Worm (Caenorhabditis elegans) whole organism, L2 larva: ENCODE results near the gene C27H6.8.

ENCODE experiments used
- C34F6.9 ChIP-seq: fragments of 150-350 bp; optimal IDR thresholded peaks from 2 replicates; lab custom pipeline; 2014; ENCODE audit warnings: missing biosample characterization, missing genetic modification characterization
- F13H6.1 ChIP-seq: sonication (generic microtip); optimal IDR thresholded peaks from 2 replicates; lab custom pipeline; 2016; ENCODE audit warnings: missing genetic modification characterization, missing compliant biosample characterization
- R02D3.7 ChIP-seq: fragments of 150-350 bp; optimal IDR thresholded peaks from 2 replicates; lab custom pipeline; 2014; ENCODE audit warnings: missing biosample characterization, missing genetic modification characterization
- Y55F3AM.14 ChIP-seq: fragments of 200-800 bp; sonication (Bioruptor generic); optimal IDR thresholded peaks from 2 replicates; lab custom pipeline; 2018; ENCODE audit warnings: mild to moderate bottlenecking, missing genetic modification characterization, missing compliant biosample characterization
- ZK546.5 ChIP-seq: sonication (generic microtip); optimal IDR thresholded peaks from 2 replicates; lab custom pipeline; 2017; ENCODE audit warnings: missing biosample characterization, missing genetic modification characterization
- alr-1 ChIP-seq: fragments of 150-350 bp; optimal IDR thresholded peaks from 2 replicates; lab custom pipeline; 2014; ENCODE audit warnings: missing biosample characterization, missing genetic modification characterization
- aly-2 ChIP-seq: fragments of 150-350 bp; optimal IDR thresholded peaks from 2 replicates; lab custom pipeline; 2014; ENCODE audit warnings: missing biosample characterization, missing genetic modification characterization
- ama-1 ChIP-seq: fragments of 150-350 bp; optimal IDR thresholded peaks from 2 replicates; lab custom pipeline; 2018; ENCODE audit warnings: inconsistent platforms
- blmp-1 ChIP-seq: sonication (generic microtip); optimal IDR thresholded peaks from 2 replicates; lab custom pipeline; 2017; ENCODE audit warnings: missing genetic modification characterization, mild to moderate bottlenecking, missing compliant biosample characterization, antibody characterized with exemption, moderate library complexity; ENCODE audit not compliant: insufficient read depth
- ceh-16 ChIP-seq: fragments of 150-350 bp; optimal IDR thresholded peaks from 2 replicates; lab custom pipeline; 2014; ENCODE audit warnings: missing biosample characterization, missing genetic modification characterization
- ceh-82 ChIP-seq: fragments of 150-350 bp; optimal IDR thresholded peaks from 2 replicates; lab custom pipeline; 2014; ENCODE audit warnings: missing biosample characterization, missing genetic modification characterization
- crh-2 ChIP-seq: sonication (generic microtip); optimal IDR thresholded peaks from 2 replicates; lab custom pipeline; 2017; ENCODE audit warnings: missing biosample characterization, missing genetic modification characterization
- dmd-4 ChIP-seq: sonication (generic microtip); optimal IDR thresholded peaks from 2 replicates; lab custom pipeline; 2017; ENCODE audit warnings: missing biosample characterization, missing genetic modification characterization
- egl-27 ChIP-seq: sonication (generic microtip); optimal IDR thresholded peaks from 3 replicates; lab custom pipeline; 2017; ENCODE audit warnings: missing biosample characterization, missing genetic modification reagents, missing genetic modification characterization
- elt-1 ChIP-seq: fragments of 150-350 bp; optimal IDR thresholded peaks from 2 replicates; lab custom pipeline; 2014; ENCODE audit warnings: missing biosample characterization, missing genetic modification characterization
- elt-3 ChIP-seq: sonication (generic microtip); optimal IDR thresholded peaks from 2 replicates; lab custom pipeline; 2017; ENCODE audit warnings: missing biosample characterization, missing genetic modification characterization
- fos-1 ChIP-seq: fragments of 150-350 bp; optimal IDR thresholded peaks from 2 replicates; lab custom pipeline; 2014; ENCODE audit warnings: missing biosample characterization, missing genetic modification characterization
- gmeb-1 ChIP-seq: fragments of 150-350 bp; optimal IDR thresholded peaks from 2 replicates; lab custom pipeline; 2014; ENCODE audit warnings: missing biosample characterization, missing genetic modification characterization
- lin-11 ChIP-seq: fragments of 150-350 bp; sonication (generic microtip); optimal IDR thresholded peaks from 2 replicates; lab custom pipeline; 2014; ENCODE audit warnings: missing biosample characterization, missing genetic modification characterization, inconsistent platforms, mixed read lengths
- lin-13 ChIP-seq: fragments of 150-350 bp; optimal IDR thresholded peaks from 2 replicates; lab custom pipeline; 2014; ENCODE audit warnings: missing biosample characterization, missing genetic modification reagents, missing genetic modification characterization
- lin-39 ChIP-seq: fragments of 150-350 bp; optimal IDR thresholded peaks from 2 replicates; lab custom pipeline; 2014; ENCODE audit warnings: missing biosample characterization, missing genetic modification reagents, missing genetic modification characterization
- lsy-2 ChIP-seq, 2 experiments: fragments of 150-350 bp in 1 of 2; sonication (generic microtip) in 1 of 2; optimal IDR thresholded peaks; 2 replicates each; lab custom pipeline; 2014 to 2017; ENCODE audit warnings: missing biosample characterization in 2 of 2, missing genetic modification characterization in 2 of 2
- mab-5 ChIP-seq: fragments of 150-350 bp; optimal IDR thresholded peaks from 2 replicates; lab custom pipeline; 2014; ENCODE audit warnings: missing biosample characterization, missing genetic modification characterization
- mbf-1 ChIP-seq: sonication (generic microtip); optimal IDR thresholded peaks from 2 replicates; lab custom pipeline; 2017; ENCODE audit warnings: missing biosample characterization, missing genetic modification characterization
- mdl-1 ChIP-seq, 2 experiments: fragments of 150-350 bp in 1 of 2; sonication (generic microtip) in 1 of 2; optimal IDR thresholded peaks; 2 replicates each; lab custom pipeline; 2017; ENCODE audit warnings: missing biosample characterization in 2 of 2, missing genetic modification characterization in 2 of 2
- nhr-10 ChIP-seq: sonication (generic microtip); optimal IDR thresholded peaks from 2 replicates; lab custom pipeline; 2017; ENCODE audit warnings: missing biosample characterization, missing genetic modification characterization
- nhr-11 ChIP-seq: fragments of 150-350 bp; optimal IDR thresholded peaks from 2 replicates; lab custom pipeline; 2014; ENCODE audit warnings: missing biosample characterization, missing genetic modification characterization
- nhr-12 ChIP-seq: fragments of 150-350 bp; optimal IDR thresholded peaks from 2 replicates; lab custom pipeline; 2014; ENCODE audit warnings: missing biosample characterization, missing genetic modification characterization
- nhr-129 ChIP-seq: fragments of 150-350 bp; optimal IDR thresholded peaks from 2 replicates; lab custom pipeline; 2014; ENCODE audit warnings: missing biosample characterization, missing genetic modification characterization
- nhr-21 ChIP-seq: fragments of 150-350 bp; optimal IDR thresholded peaks from 2 replicates; lab custom pipeline; 2014; ENCODE audit warnings: missing biosample characterization, missing genetic modification characterization
- nhr-23 ChIP-seq: fragments of 150-350 bp; optimal IDR thresholded peaks from 2 replicates; lab custom pipeline; 2014; ENCODE audit warnings: missing biosample characterization, missing genetic modification reagents, missing genetic modification characterization
- nhr-237 ChIP-seq: fragments of 150-350 bp; optimal IDR thresholded peaks from 2 replicates; lab custom pipeline; 2014; ENCODE audit warnings: missing biosample characterization, missing genetic modification characterization
- nhr-25 ChIP-seq: fragments of 150-350 bp; sonication (generic microtip); optimal IDR thresholded peaks from 3 replicates; lab custom pipeline; 2014; ENCODE audit warnings: missing biosample characterization, missing genetic modification characterization
- nhr-6 ChIP-seq: fragments of 150-350 bp; optimal IDR thresholded peaks from 2 replicates; lab custom pipeline; 2014; ENCODE audit warnings: missing biosample characterization, missing genetic modification characterization
- peb-1 ChIP-seq: fragments of 150-350 bp; optimal IDR thresholded peaks from 2 replicates; lab custom pipeline; 2014; ENCODE audit warnings: missing biosample characterization, missing genetic modification characterization
- sem-4 ChIP-seq: fragments of 150-350 bp; optimal IDR thresholded peaks from 2 replicates; lab custom pipeline; 2014; ENCODE audit warnings: missing biosample characterization, missing genetic modification reagents, missing genetic modification characterization
- skn-1 ChIP-seq: sonication (generic microtip); optimal IDR thresholded peaks from 2 replicates; lab custom pipeline; 2017; ENCODE audit warnings: missing biosample characterization, missing genetic modification characterization
- sma-3 ChIP-seq: sonication (generic microtip); optimal IDR thresholded peaks from 2 replicates; lab custom pipeline; 2016; ENCODE audit warnings: missing genetic modification reagents, missing genetic modification characterization, missing compliant biosample characterization
- sma-9 ChIP-seq, 2 experiments: fragments of 150-350 bp in 1 of 2; sonication (generic microtip) in 1 of 2; optimal IDR thresholded peaks; 2 replicates each; lab custom pipeline; 2014 to 2016; ENCODE audit warnings: missing genetic modification characterization in 2 of 2, mild to moderate bottlenecking in 1 of 2, missing biosample characterization in 1 of 2, missing compliant biosample characterization in 1 of 2, missing genetic modification reagents in 1 of 2, moderate library complexity in 1 of 2
- snpc-4 ChIP-seq: fragments of 150-350 bp; optimal IDR thresholded peaks from 2 replicates; lab custom pipeline; 2014; ENCODE audit warnings: missing biosample characterization, missing genetic modification characterization
- unc-39 ChIP-seq: fragments of 150-350 bp; optimal IDR thresholded peaks from 2 replicates; lab custom pipeline; 2014; ENCODE audit warnings: missing biosample characterization, missing genetic modification characterization
- unc-55 ChIP-seq: fragments of 150-350 bp; sonication (generic microtip); optimal IDR thresholded peaks from 3 replicates; lab custom pipeline; 2014; ENCODE audit warnings: missing biosample characterization, missing genetic modification reagents, missing genetic modification characterization
- unc-62 ChIP-seq: fragments of 150-350 bp; optimal IDR thresholded peaks from 2 replicates; lab custom pipeline; 2014; ENCODE audit warnings: missing biosample characterization, missing genetic modification reagents, missing genetic modification characterization
- zag-1 ChIP-seq: fragments of 150-350 bp; optimal IDR thresholded peaks from 2 replicates; lab custom pipeline; 2014; ENCODE audit warnings: missing biosample characterization, missing genetic modification characterization
- ztf-1 ChIP-seq: fragments of 200-800 bp; sonication (Bioruptor generic); conservative IDR thresholded peaks from 2 replicates; pipeline ENCODE4 v1.3.6; 2022; ENCODE audit warnings: missing genetic modification characterization, missing compliant biosample characterization
- ztf-11 ChIP-seq: sonication (generic microtip); optimal IDR thresholded peaks from 2 replicates; lab custom pipeline; 2017; ENCODE audit warnings: missing biosample characterization, missing genetic modification characterization

Gene C27H6.8

DNA sequence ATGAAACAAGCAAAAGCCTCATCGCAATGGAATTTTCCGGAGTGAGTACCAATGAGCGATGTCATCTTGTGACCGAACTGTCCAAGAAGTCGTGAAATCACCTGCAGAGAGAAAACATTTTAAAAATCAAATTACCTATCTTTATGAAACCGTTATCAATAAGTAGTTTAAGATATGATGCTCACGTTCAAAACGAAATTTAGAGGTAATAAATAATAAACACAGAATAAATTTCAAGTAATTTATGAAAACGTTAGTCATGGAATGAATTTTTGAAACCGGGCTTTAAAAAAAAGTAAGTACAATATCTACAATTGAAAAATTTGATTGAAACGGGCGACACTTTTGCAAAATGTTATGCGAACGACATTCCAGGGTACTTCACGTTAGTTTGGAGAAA lies at the start of gene C27H6.8:
TSS of gene C27H6.8 (minus strand) at position 101 of the 400 bp plus-strand sequence.
- no peak for TF ChIP-seq lin-39 (tag; lab: Kevin White, UChicago)
- TF ChIP-seq nhr-237 (tag; lab: Kevin White, UChicago): no peak
- TF ChIP-seq unc-62 (GFP tag; lab: Kevin White, UChicago): no peak
- no peak for TF ChIP-seq unc-39 (tag; lab: Kevin White, UChicago)
- TF ChIP-seq ZK546.5 (tag; lab: Kevin White, UChicago): no peak
- no peak for TF ChIP-seq sma-3 (GFP tag; lab: Kevin White, UChicago)
- TF ChIP-seq blmp-1 (tag; lab: Kevin White, UChicago): no peak
- TF ChIP-seq nhr-21 (tag; lab: Kevin White, UChicago): no peak
- no peak for TF ChIP-seq nhr-11 (tag; lab: Kevin White, UChicago)
- TF ChIP-seq Y55F3AM.14 (GFP tag; lab: Kevin White, UChicago): no peak
- TF ChIP-seq egl-27 (tag; lab: Kevin White, UChicago): no peak
- TF ChIP-seq crh-2: no peak
- no peak for TF ChIP-seq nhr-23 (tag; lab: Kevin White, UChicago)
- TF ChIP-seq nhr-12 (tag; lab: Kevin White, UChicago): no peak
- no peak for TF ChIP-seq elt-3
- TF ChIP-seq nhr-25 (tag; lab: Kevin White, UChicago): no peak

DNA sequence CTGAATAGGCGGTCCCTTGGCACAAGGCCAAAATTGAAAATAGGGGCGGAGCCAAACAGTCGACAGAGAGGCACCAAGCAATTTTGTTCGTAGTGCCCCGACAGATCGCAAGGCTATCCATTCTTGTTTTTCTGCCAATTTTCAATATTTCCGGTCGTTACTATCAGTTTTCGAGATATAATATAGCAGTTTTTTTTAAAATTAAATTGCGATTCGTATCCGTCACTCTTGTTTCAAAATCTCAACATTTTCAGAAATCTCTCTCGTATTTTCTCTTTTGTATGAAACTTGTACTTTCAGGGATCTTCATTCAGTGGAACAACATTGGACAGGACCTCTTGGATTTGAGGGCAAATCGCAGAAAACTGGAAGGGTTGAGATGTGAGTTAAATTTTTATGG lies 49.5 kb upstream of the C27H6.8 start, which contains the start of gene F57A8.1:
TSS of gene F57A8.1 (plus strand) at position 301 of the 400 bp plus-strand sequence.
- no peak for TF ChIP-seq nhr-237 (tag; lab: Kevin White, UChicago)
- TF ChIP-seq sma-9 (GFP tag; optimal IDR thresholded peaks at IDR 0.05; lab: Kevin White, UChicago): no peak
- TF ChIP-seq sma-9 (tag; optimal IDR thresholded peaks at IDR 0.05; lab: Kevin White, UChicago): no peak
- TF ChIP-seq nhr-25 (tag; lab: Kevin White, UChicago): no peak
- no peak for TF ChIP-seq mab-5 (tag; lab: Kevin White, UChicago)
- TF ChIP-seq mdl-1 (tag; optimal IDR thresholded peaks at IDR 0.05; lab: Kevin White, UChicago): no peak
- no peak for TF ChIP-seq C34F6.9 (tag; lab: Kevin White, UChicago)
- no peak for TF ChIP-seq ceh-82 (tag; lab: Kevin White, UChicago)
- TF ChIP-seq Y55F3AM.14 (GFP tag; lab: Kevin White, UChicago): no peak
- TF ChIP-seq ztf-1 (GFP tag; lab: Robert Waterston, UW): no peak
- no peak for TF ChIP-seq elt-1 (tag; lab: Kevin White, UChicago)
- TF ChIP-seq peb-1 (tag; lab: Kevin White, UChicago): no peak
- TF ChIP-seq mbf-1: no peak
- no peak for TF ChIP-seq snpc-4 (tag; lab: Kevin White, UChicago)
- TF ChIP-seq crh-2: no peak
- no peak for TF ChIP-seq ZK546.5 (tag; lab: Kevin White, UChicago)

DNA sequence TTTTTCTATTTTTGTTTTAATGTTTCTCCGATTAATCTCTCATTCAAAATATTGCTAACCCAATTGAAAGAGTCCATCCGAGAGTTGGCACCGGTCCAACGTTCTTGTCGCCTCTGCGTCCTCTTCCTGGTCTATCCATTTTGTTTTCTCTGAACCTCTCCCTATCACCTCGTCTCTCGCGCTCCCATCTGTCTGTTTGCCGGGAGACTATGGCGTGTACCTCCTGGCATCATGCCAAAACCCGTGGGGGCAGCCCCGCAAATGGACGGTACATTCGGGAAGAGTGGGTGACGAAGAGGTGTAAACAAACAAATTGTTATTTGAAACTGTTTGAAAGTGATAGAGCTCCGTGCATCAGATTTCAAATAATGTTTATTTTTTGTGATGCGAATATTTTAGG lies 48.7 kb upstream of the C27H6.8 start, which contains the start of gene T06E8.2:
TSS of gene T06E8.2 (minus strand) at position 139 of the 400 bp plus-strand sequence.
- TF ChIP-seq C34F6.9 (tag; lab: Kevin White, UChicago) (peak; percentile 50), snpc-4 (tag; lab: Kevin White, UChicago) (peak; percentile 33), nhr-25 (tag; lab: Kevin White, UChicago) (peak; percentile 7), ztf-11 (tag; lab: Kevin White, UChicago) (no peak), ceh-16 (no peak), sem-4 (tag; lab: Kevin White, UChicago) (peak; percentile 27), skn-1 (no peak), dmd-4 (tag; lab: Kevin White, UChicago) (no peak), F13H6.1 (tag; lab: Kevin White, UChicago) (peak; percentile 85), nhr-23 (tag; lab: Kevin White, UChicago) (no peak), alr-1 (tag; lab: Kevin White, UChicago) (no peak), aly-2 (no peak), blmp-1 (tag; lab: Kevin White, UChicago) (no peak), sma-3 (GFP tag; lab: Kevin White, UChicago) (peak; percentile 43), elt-3 (no peak), ZK546.5 (tag; lab: Kevin White, UChicago) (no peak), ceh-82 (tag; lab: Kevin White, UChicago) (no peak), unc-39 (tag; lab: Kevin White, UChicago) (no peak), lin-13 (GFP tag; lab: Kevin White, UChicago) (no peak), nhr-237 (tag; lab: Kevin White, UChicago) (no peak), peb-1 (tag; lab: Kevin White, UChicago) (peak; percentile 41), nhr-10 (tag; lab: Kevin White, UChicago) (no peak), ama-1 (lab: Kevin White, UChicago) (no peak), R02D3.7 (tag; lab: Kevin White, UChicago) (no peak), lin-11 (no peak), nhr-12 (tag; lab: Kevin White, UChicago) (no peak), sma-9 (GFP tag; optimal IDR thresholded peaks at IDR 0.05; lab: Kevin White, UChicago) (peak; percentile 84), sma-9 (tag; optimal IDR thresholded peaks at IDR 0.05; lab: Kevin White, UChicago) (no peak), mdl-1 (tag; optimal IDR thresholded peaks at IDR 0.05; lab: Kevin White, UChicago) (no peak), zag-1 (no peak), unc-55 (GFP tag; lab: Kevin White, UChicago) (no peak), nhr-6 (tag; lab: Kevin White, UChicago) (no peak), nhr-11 (tag; lab: Kevin White, UChicago) (no peak), unc-62 (GFP tag; lab: Kevin White, UChicago) (no peak), gmeb-1 (no peak), nhr-21 (tag; lab: Kevin White, UChicago) (no peak), fos-1 (tag; lab: Kevin White, UChicago) (no peak), ztf-1 (GFP tag; lab: Robert Waterston, UW) (no peak), lsy-2 (tag; optimal IDR thresholded peaks at IDR 0.05; lab: Kevin White, UChicago) (peak in 1 of 2 experiments; percentile 69), nhr-129 (peak; percentile 66)
